Worm (Caenorhabditis elegans) whole organism, late embryonic: ENCODE measurements around the gene best-20.
A peak's percentile ranks its signal among the peaks of the same experiment; 100 is the strongest.

Source experiments
- F13H6.1 ChIP-seq: sonication (generic microtip); optimal IDR thresholded peaks from 2 replicates; lab custom pipeline; 2016; ENCODE audit warnings: missing genetic modification characterization, missing compliant biosample characterization
- K02D7.2 ChIP-seq: sonication (generic microtip); optimal IDR thresholded peaks from 2 replicates; lab custom pipeline; 2017; ENCODE audit warnings: mild to moderate bottlenecking, missing genetic modification characterization, missing compliant biosample characterization
- K09A11.1 ChIP-seq: sonication (generic microtip); optimal IDR thresholded peaks from 2 replicates; lab custom pipeline; 2017; ENCODE audit warnings: antibody characterized with exemption, mild to moderate bottlenecking, missing genetic modification characterization, missing compliant biosample characterization; ENCODE audit not compliant: insufficient read depth
- T23F11.4 ChIP-seq: fragments of 200-800 bp; sonication (Bioruptor generic); optimal IDR thresholded peaks from 2 replicates; lab custom pipeline; 2018; ENCODE audit warnings: mild to moderate bottlenecking, missing genetic modification characterization, missing compliant biosample characterization
- ahr-1 ChIP-seq: sonication (generic microtip); optimal IDR thresholded peaks from 2 replicates; lab custom pipeline; 2016; ENCODE audit warnings: missing genetic modification characterization, missing compliant biosample characterization
- ama-1 ChIP-seq: fragments of 150-350 bp; optimal IDR thresholded peaks from 2 replicates; lab custom pipeline; 2014
- ceh-18 ChIP-seq: sonication (generic microtip); optimal IDR thresholded peaks from 2 replicates; lab custom pipeline; 2016; ENCODE audit warnings: missing genetic modification characterization, missing compliant biosample characterization
- ceh-19 ChIP-seq: fragments of 200-800 bp; sonication (Bioruptor generic); optimal IDR thresholded peaks from 2 replicates; lab custom pipeline; 2018; ENCODE audit warnings: mild to moderate bottlenecking, missing genetic modification characterization, missing compliant biosample characterization
- ceh-2 ChIP-seq: sonication (generic microtip); optimal IDR thresholded peaks from 2 replicates; lab custom pipeline; 2016; ENCODE audit warnings: missing genotype, missing genetic modification characterization, missing compliant biosample characterization
- ceh-31 ChIP-seq: sonication (generic microtip); optimal IDR thresholded peaks from 2 replicates; lab custom pipeline; 2016; ENCODE audit warnings: missing genetic modification characterization, missing compliant biosample characterization
- ceh-34 ChIP-seq: sonication (generic microtip); optimal IDR thresholded peaks from 2 replicates; lab custom pipeline; 2016; ENCODE audit warnings: mild to moderate bottlenecking, missing genetic modification characterization, missing compliant biosample characterization
- ceh-45 ChIP-seq: fragments of 200-800 bp; sonication (Bioruptor generic); IDR thresholded peaks from 2 replicates; pipeline ENCODE4 v1.3.6; 2022; ENCODE audit warnings: missing genetic modification reagents, missing genetic modification characterization, missing compliant biosample characterization
- ceh-48 ChIP-seq: sonication (generic microtip); optimal IDR thresholded peaks from 2 replicates; lab custom pipeline; 2016; ENCODE audit warnings: missing genetic modification characterization, inconsistent platforms, missing compliant biosample characterization
- ceh-9 ChIP-seq: sonication (generic microtip); optimal IDR thresholded peaks from 2 replicates; lab custom pipeline; 2016; ENCODE audit warnings: mild to moderate bottlenecking, missing genetic modification characterization, inconsistent platforms, missing compliant biosample characterization
- che-1 ChIP-seq: sonication (generic microtip); optimal IDR thresholded peaks from 2 replicates; lab custom pipeline; 2016; ENCODE audit warnings: mild to moderate bottlenecking, missing genetic modification characterization, missing compliant biosample characterization
- dmd-4 ChIP-seq: sonication (generic microtip); optimal IDR thresholded peaks from 2 replicates; lab custom pipeline; 2016; ENCODE audit warnings: borderline replicate concordance, missing genetic modification characterization, missing compliant biosample characterization
- dve-1 ChIP-seq: sonication (generic microtip); optimal IDR thresholded peaks from 2 replicates; lab custom pipeline; 2017; ENCODE audit warnings: antibody characterized with exemption, mild to moderate bottlenecking, missing genetic modification characterization, missing compliant biosample characterization
- ets-4 ChIP-seq: sonication (generic microtip); optimal IDR thresholded peaks from 2 replicates; lab custom pipeline; 2016; ENCODE audit warnings: missing genetic modification characterization, missing compliant biosample characterization
- eyg-1 ChIP-seq: sonication (generic microtip); optimal IDR thresholded peaks from 2 replicates; lab custom pipeline; 2016; ENCODE audit warnings: missing genotype, missing genetic modification characterization, missing compliant biosample characterization
- fax-1 ChIP-seq: sonication (generic microtip); optimal IDR thresholded peaks from 2 replicates; lab custom pipeline; 2016; ENCODE audit warnings: missing genotype, missing genetic modification characterization, missing compliant biosample characterization
- gmeb-2 ChIP-seq: sonication (generic microtip); optimal IDR thresholded peaks from 2 replicates; lab custom pipeline; 2016; ENCODE audit warnings: missing genetic modification characterization, inconsistent platforms, missing compliant biosample characterization
- hlh-15 ChIP-seq: sonication (generic microtip); optimal IDR thresholded peaks from 2 replicates; lab custom pipeline; 2016; ENCODE audit warnings: missing genetic modification characterization, missing compliant biosample characterization
- hlh-30 ChIP-seq: sonication (generic microtip); optimal IDR thresholded peaks from 2 replicates; lab custom pipeline; 2017; ENCODE audit warnings: antibody characterized with exemption, missing genetic modification characterization, missing compliant biosample characterization; ENCODE audit not compliant: insufficient read depth
- hlh-6 ChIP-seq: sonication (generic microtip); optimal IDR thresholded peaks from 2 replicates; lab custom pipeline; 2016; ENCODE audit warnings: missing genotype, missing genetic modification characterization, missing compliant biosample characterization
- mec-3 ChIP-seq: sonication (generic microtip); optimal IDR thresholded peaks from 2 replicates; lab custom pipeline; 2016; ENCODE audit warnings: borderline replicate concordance, missing genetic modification characterization, missing compliant biosample characterization
- nfya-1 ChIP-seq: sonication (generic microtip); optimal IDR thresholded peaks from 2 replicates; lab custom pipeline; 2017; ENCODE audit warnings: missing genetic modification characterization, mild to moderate bottlenecking, missing compliant biosample characterization, antibody characterized with exemption, moderate library complexity
- nhr-11 ChIP-seq: fragments of 150-350 bp; optimal IDR thresholded peaks from 2 replicates; lab custom pipeline; 2014; ENCODE audit warnings: missing biosample characterization, missing genetic modification characterization
- nhr-232 ChIP-seq: sonication (generic microtip); optimal IDR thresholded peaks from 2 replicates; lab custom pipeline; 2016; ENCODE audit warnings: missing genetic modification characterization, missing compliant biosample characterization
- pat-9 ChIP-seq: fragments of 200-800 bp; sonication (Bioruptor generic); optimal IDR thresholded peaks from 2 replicates; lab custom pipeline; 2018; ENCODE audit warnings: mild to moderate bottlenecking, missing genetic modification characterization, moderate library complexity, missing compliant biosample characterization
- pax-1 ChIP-seq: fragments of 150-350 bp; optimal IDR thresholded peaks from 2 replicates; lab custom pipeline; 2014; ENCODE audit warnings: missing biosample characterization, missing genetic modification characterization
- pha-4 ChIP-seq: fragments of 150-350 bp; optimal IDR thresholded peaks from 2 replicates; lab custom pipeline; 2018; ENCODE audit warnings: missing biosample characterization, missing genetic modification reagents, missing genetic modification characterization
- pqm-1 ChIP-seq: sonication (generic microtip); optimal IDR thresholded peaks from 2 replicates; lab custom pipeline; 2016; ENCODE audit warnings: missing genetic modification characterization, missing compliant biosample characterization
- pros-1 ChIP-seq: fragments of 150-350 bp; optimal IDR thresholded peaks from 2 replicates; lab custom pipeline; 2014; ENCODE audit warnings: missing biosample characterization, missing genetic modification reagents, missing genetic modification characterization
- ref-2 ChIP-seq: sonication (generic microtip); optimal IDR thresholded peaks from 2 replicates; lab custom pipeline; 2016; ENCODE audit warnings: missing genetic modification characterization, missing compliant biosample characterization
- rnt-1 ChIP-seq: sonication (generic microtip); optimal IDR thresholded peaks from 2 replicates; lab custom pipeline; 2016; ENCODE audit warnings: missing genetic modification characterization, missing compliant biosample characterization
- sdc-2 ChIP-seq: sonication (generic microtip); optimal IDR thresholded peaks from 2 replicates; lab custom pipeline; 2016; ENCODE audit warnings: missing genotype, missing genetic modification characterization, missing compliant biosample characterization
- sox-2 ChIP-seq: fragments of 200-800 bp; sonication (Bioruptor generic); IDR thresholded peaks from 2 replicates; pipeline ENCODE4 v1.3.6; 2022; ENCODE audit warnings: missing genetic modification reagents, missing genetic modification characterization, missing compliant biosample characterization
- syd-9 ChIP-seq: sonication (generic microtip); optimal IDR thresholded peaks from 2 replicates; lab custom pipeline; 2016; ENCODE audit warnings: mild to moderate bottlenecking, missing genetic modification characterization, moderate library complexity, missing compliant biosample characterization
- tbx-2 ChIP-seq: sonication (generic microtip); optimal IDR thresholded peaks from 2 replicates; lab custom pipeline; 2016; ENCODE audit warnings: missing genetic modification characterization, missing compliant biosample characterization
- unc-42 ChIP-seq: sonication (generic microtip); optimal IDR thresholded peaks from 2 replicates; lab custom pipeline; 2016; ENCODE audit warnings: missing genotype, missing genetic modification characterization, missing compliant biosample characterization
- unc-55 ChIP-seq: sonication (generic microtip); optimal IDR thresholded peaks from 2 replicates; lab custom pipeline; 2017; ENCODE audit warnings: missing biosample characterization, missing genetic modification reagents, missing genetic modification characterization

best-20 gene

DNA sequence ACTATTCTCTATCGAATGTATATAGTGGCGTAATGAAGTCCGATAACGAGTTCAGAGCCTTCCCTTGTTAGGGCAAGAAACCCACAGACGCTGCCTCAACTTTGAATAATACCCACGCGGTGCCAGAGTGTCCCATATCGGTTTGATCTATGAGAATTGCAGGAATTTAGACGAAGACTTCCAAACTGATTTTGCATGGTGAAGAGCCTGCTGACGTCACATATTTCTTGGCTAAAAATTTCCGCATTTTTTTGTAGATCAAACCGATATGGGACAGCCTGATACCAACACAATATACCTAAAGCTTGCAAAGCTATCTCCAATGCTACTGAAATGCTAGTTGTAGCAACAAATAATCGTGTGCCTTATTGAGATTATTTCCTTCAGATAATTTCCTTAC lies 14.1 kb upstream of the best-20 start:
- TF ChIP-seq ama-1 (lab: Kevin White, UChicago), result no peak
- no peak for TF ChIP-seq dmd-4
- no peak for TF ChIP-seq ahr-1 (tag; lab: Kevin White, UChicago)
- no peak for TF ChIP-seq pat-9 (tag; lab: Kevin White, UChicago)
- no peak for TF ChIP-seq nhr-232 (tag; lab: Kevin White, UChicago)
- no peak for TF ChIP-seq unc-42 (tag; lab: Kevin White, UChicago)
- no peak for TF ChIP-seq pros-1 (tag; lab: Kevin White, UChicago)
- no peak for TF ChIP-seq pha-4 (tag; lab: Kevin White, UChicago)
- no peak for TF ChIP-seq ceh-48 (tag; lab: Kevin White, UChicago)
- no peak for TF ChIP-seq pqm-1 (tag; lab: Kevin White, UChicago)
- TF ChIP-seq unc-55 (GFP tag; lab: Kevin White, UChicago), result no peak
- TF ChIP-seq F13H6.1, result no peak
- TF ChIP-seq ceh-18 (tag; lab: Kevin White, UChicago), result no peak
- no peak for TF ChIP-seq fax-1
- TF ChIP-seq nfya-1 (tag; lab: Kevin White, UChicago), result no peak
- no peak for TF ChIP-seq ceh-9 (tag; lab: Kevin White, UChicago)

ce11 chrIV:3742426-3742839 lies 13.6 kb upstream of the best-20 start:
- TF ChIP-seq nhr-11 (tag; lab: Kevin White, UChicago) (no peak), ceh-48 (tag; lab: Kevin White, UChicago) (peak; percentile 87), che-1 (tag; lab: Kevin White, UChicago) (no peak), ceh-45 (no peak), T23F11.4 (GFP tag; lab: Kevin White, UChicago) (no peak), ceh-19 (GFP tag; lab: Kevin White, UChicago) (peak; percentile 32), tbx-2 (tag; lab: Kevin White, UChicago) (peak; percentile 64), ref-2 (tag; lab: Kevin White, UChicago) (peak; percentile 26), nhr-232 (tag; lab: Kevin White, UChicago) (no peak), hlh-30 (tag; lab: Kevin White, UChicago) (peak; percentile 95), nfya-1 (tag; lab: Kevin White, UChicago) (peak; percentile 94), pqm-1 (tag; lab: Kevin White, UChicago) (no peak), dmd-4 (no peak), mec-3 (no peak), K09A11.1 (peak; percentile 52), fax-1 (no peak), sdc-2 (tag; lab: Kevin White, UChicago) (peak; percentile 11), rnt-1 (tag; lab: Kevin White, UChicago) (peak; percentile 14), ceh-2 (tag; lab: Kevin White, UChicago) (peak; percentile 42), K02D7.2 (tag; lab: Kevin White, UChicago) (no peak), ets-4 (no peak), dve-1 (tag; lab: Kevin White, UChicago) (peak; percentile 47), ceh-18 (tag; lab: Kevin White, UChicago) (peak; percentile 78), pha-4 (tag; lab: Kevin White, UChicago) (no peak), pax-1 (tag; lab: Kevin White, UChicago) (peak; percentile 39), unc-55 (GFP tag; lab: Kevin White, UChicago) (peak; percentile 95), ceh-34 (tag; lab: Kevin White, UChicago) (peak; percentile 48), unc-42 (tag; lab: Kevin White, UChicago) (peak; percentile 60), ceh-31 (tag; lab: Kevin White, UChicago) (peak; percentile 72), eyg-1 (no peak)
- TF ChIP-seq, all 69 proteins: peak for 17

DNA sequence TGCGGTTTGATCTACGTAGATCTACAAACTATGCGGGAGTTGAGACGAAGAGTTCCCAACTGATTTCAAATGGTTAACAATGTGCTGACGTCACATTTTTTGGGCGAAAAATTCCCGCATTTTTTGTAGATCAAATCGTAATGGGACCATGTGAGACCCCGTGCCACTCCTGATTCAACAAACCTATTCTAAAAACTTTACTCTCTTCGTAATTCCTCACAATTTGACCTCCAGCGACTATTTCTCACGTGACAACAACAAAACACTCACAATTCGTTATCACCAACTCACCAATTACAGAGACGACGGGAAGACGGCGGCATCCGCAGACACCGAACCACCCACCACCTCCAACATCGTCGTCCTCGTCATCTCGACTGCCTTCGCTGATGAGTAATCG lies 12.3 kb upstream of the best-20 start, which contains the start of gene siah-1:
siah-1 (plus strand) TSS at position 301 of the 400 bp plus-strand sequence.
- TF ChIP-seq sox-2 (GFP tag; lab: Robert Waterston, UW), result no peak
- no peak for TF ChIP-seq hlh-6
- no peak for TF ChIP-seq syd-9
- no peak for TF ChIP-seq K02D7.2 (tag; lab: Kevin White, UChicago)
- TF ChIP-seq hlh-15 (tag; lab: Kevin White, UChicago), result no peak
- no peak for TF ChIP-seq gmeb-2 (tag; lab: Kevin White, UChicago)
- TF ChIP-seq hlh-30 (tag; lab: Kevin White, UChicago), result no peak
